Worm (Caenorhabditis elegans) whole organism, L4 larva: ENCODE results near the gene C17E7.13.

Experiments
- dve-1 ChIP-seq: sonication (generic microtip); optimal IDR thresholded peaks from 2 replicates; lab custom pipeline; 2017; ENCODE audit warnings: antibody characterized with exemption, mild to moderate bottlenecking, missing genetic modification characterization, missing compliant biosample characterization; ENCODE audit not compliant: insufficient read depth
- fkh-10 ChIP-seq: fragments of 150-350 bp; optimal IDR thresholded peaks from 2 replicates; lab custom pipeline; 2014; ENCODE audit warnings: missing biosample characterization, missing genetic modification reagents, missing genetic modification characterization
- unc-62 ChIP-seq, 3 experiments: fragments of 150-350 bp in 1 of 3; sonication (generic microtip); optimal IDR thresholded peaks in 2 of 3; peaks in 1 of 3; 1 replicate in 1 of 3; 2 replicates in 2 of 3; lab custom pipeline; 2014 to 2017; ENCODE audit warnings: missing biosample characterization in 3 of 3, missing genetic modification characterization in 3 of 3, missing genetic modification reagents in 3 of 3, missing genotype in 1 of 3

DNA sequence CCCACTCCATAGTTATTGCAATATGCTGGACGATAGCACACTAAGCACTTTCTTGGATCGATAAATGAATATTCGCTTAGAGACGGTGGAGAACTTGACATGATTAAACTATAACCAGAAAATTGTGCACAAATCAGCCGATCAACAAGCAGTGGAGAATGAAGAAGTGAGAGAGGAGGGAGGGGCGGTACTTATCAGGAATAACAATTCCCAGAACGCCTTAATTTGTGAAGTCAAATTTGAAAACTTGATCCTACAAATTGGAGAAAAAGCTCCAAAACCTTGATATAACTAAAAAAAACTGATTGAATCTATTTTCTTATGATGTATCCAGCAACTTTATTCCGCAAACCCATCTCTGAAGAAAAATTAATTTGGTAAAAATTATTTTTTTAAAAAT is 10.9 kb downstream of the C17E7.13 start, which contains the start of gene nhr-159:
- TF ChIP-seq dve-1 (tag; lab: Kevin White, UChicago) = no peak
- TF ChIP-seq unc-62 (GFP tag; optimal IDR thresholded peaks at IDR 0.05 in 1 of 2; lab: Kevin White, UChicago) = no peak
- no peak for TF ChIP-seq unc-62 (tag; optimal IDR thresholded peaks at IDR 0.05; lab: Kevin White, UChicago)
- TF ChIP-seq fkh-10 (GFP tag; lab: Kevin White, UChicago) = no peak
